Fruit fly (Drosophila melanogaster) whole organism, prepupa: Measurements from ENCODE around the gene ATPsynCF6.

Experiments used
- CG11294 ChIP-seq: fragments of 200-800 bp; sonication (Bioruptor generic); IDR thresholded peaks from 2 replicates; pipeline ENCODE4 v1.3.6; 2022; ENCODE audit warnings: missing biosample characterization, missing genetic modification characterization
- Eip78C ChIP-seq: fragments of 200-800 bp; sonication (Bioruptor generic); peaks from one replicate; lab custom pipeline; 2016; ENCODE audit warnings: missing biosample characterization, missing genetic modification characterization

DNA sequence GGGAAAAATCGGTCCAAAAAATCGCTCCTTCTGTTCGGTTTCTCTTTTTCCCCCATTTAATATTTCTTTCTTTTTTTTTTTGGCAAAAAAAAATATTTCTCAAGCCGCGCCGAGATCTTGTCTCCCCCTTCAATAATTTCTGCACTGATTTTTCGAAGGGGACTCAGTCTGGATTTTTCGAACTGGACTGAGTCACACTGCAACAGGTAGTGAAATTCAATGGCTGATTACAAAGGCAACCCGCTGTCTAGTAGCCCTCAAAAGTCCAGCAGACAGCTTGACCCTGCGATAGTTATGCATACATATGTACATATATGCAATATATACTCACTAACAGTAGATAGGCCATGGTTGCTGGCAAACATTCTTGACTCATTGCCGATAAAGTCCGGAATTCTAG lies 35.6 kb downstream of the ATPsynCF6 start:
- TF ChIP-seq Eip78C (GFP tag; lab: Kevin White, UChicago) (no peak), CG11294 (GFP tag; lab: Robert Waterston, UW) (no peak)
